Worm (Caenorhabditis elegans): ENCODE data around the gene F59C12.3.

Gene F59C12.3

DNA sequence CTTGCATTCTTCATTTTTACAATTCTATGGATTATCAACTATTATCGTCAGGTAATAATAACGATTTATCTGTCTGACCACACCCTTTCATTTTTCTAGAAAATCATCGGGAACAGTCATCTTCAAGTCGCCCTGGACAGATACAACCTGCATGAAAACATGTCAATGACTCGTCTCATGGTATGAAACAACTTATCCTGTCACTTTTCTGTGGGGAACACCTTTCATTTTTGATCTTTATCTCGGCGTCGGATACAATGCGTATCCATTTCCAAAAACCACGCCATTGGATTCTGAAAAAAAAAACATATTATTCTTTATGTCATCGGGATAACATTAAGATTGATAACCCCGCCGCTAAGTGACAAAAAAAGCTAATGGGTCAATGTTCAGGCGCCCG is 48.4 kb downstream of the F59C12.3 start:
- TF ChIP-seq scrt-1 (GFP tag; IDR thresholded peaks at IDR 0.05) (no peak), ceh-36 (tag; optimal IDR thresholded peaks at IDR 0.05) (no peak), ceh-13 (GFP tag; optimal IDR thresholded peaks at IDR 0.05) (no peak), tbx-37 (GFP tag; conservative IDR thresholded peaks at IDR 0.05) (no peak), ama-1 (optimal IDR thresholded peaks at IDR 0.05) (no peak), tbx-11 (GFP tag; IDR thresholded peaks at IDR 0.05) (no peak), B0310.2 (tag; optimal IDR thresholded peaks at IDR 0.05) (no peak), hmg-4 (GFP tag; optimal IDR thresholded peaks at IDR 0.05) (no peak), aly-1 (tag; optimal IDR thresholded peaks at IDR 0.05) (no peak), sea-1 (GFP tag; conservative IDR thresholded peaks at IDR 0.05) (no peak), pes-1 (GFP tag; IDR thresholded peaks at IDR 0.05) (no peak), flt-1 (GFP tag; IDR thresholded peaks at IDR 0.05) (no peak), tra-4 (tag; optimal IDR thresholded peaks at IDR 0.05) (no peak), hmbx-1 (tag; optimal IDR thresholded peaks at IDR 0.05) (no peak), hnd-1 (tag; optimal IDR thresholded peaks at IDR 0.05) (no peak), F13C5.2 (tag; optimal IDR thresholded peaks at IDR 0.05) (no peak), ets-7 (tag; optimal IDR thresholded peaks at IDR 0.05) (no peak)

DNA sequence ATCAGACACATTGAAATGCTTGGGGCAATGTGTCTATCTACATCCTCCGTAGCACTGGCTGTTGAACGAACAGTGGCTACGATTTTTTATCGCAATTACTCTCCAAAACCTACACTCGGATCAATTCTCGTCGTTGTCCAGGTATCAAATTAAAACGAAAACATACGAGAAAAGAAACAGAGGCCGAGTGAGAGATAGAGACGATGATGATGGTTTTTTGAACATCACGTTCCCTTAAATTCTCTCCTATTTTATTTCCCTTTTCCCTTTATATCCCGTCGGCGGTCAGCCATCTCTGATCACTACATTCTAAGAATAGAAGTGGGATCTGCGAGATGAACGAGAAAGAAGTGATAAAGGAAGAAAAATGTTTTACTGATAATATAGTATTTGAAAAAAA is 49.9 kb downstream of the F59C12.3 start:
- no peak for TF ChIP-seq sea-1 (GFP tag; conservative IDR thresholded peaks at IDR 0.05)
- TF ChIP-seq pes-1 (GFP tag; IDR thresholded peaks at IDR 0.05), result no peak
- TF ChIP-seq tbx-37 (GFP tag; conservative IDR thresholded peaks at IDR 0.05), result no peak
- no peak for TF ChIP-seq hmbx-1 (tag; optimal IDR thresholded peaks at IDR 0.05)

DNA sequence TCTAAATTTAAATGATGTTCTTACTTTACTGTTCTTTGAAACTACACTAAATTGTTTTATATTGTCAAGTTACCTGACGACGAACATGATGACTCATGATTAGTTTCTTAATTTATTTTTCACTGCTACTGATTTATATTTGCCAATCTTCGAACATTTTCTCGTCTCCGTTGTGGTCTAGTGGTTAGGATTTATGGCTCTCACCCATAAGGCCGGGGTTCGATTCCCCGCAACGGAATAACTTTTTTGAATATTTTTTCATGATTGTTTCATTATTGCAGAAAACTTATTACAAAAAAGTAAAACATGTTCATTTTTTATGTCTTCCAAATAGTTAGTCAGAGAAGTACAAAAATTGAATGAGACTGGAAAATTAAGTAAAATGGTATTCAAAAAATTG is 50.5 kb downstream of the F59C12.3 start:
- TF ChIP-seq pes-1 (GFP tag; IDR thresholded peaks at IDR 0.05), result peak; percentile 75; the same call in 1 of the 2 replicates
- TF ChIP-seq hmg-4 (GFP tag; optimal IDR thresholded peaks at IDR 0.05), result no peak
- peak; percentile 63 for TF ChIP-seq tbx-37 (GFP tag; conservative IDR thresholded peaks at IDR 0.05)
- 0 out of 2 replicates have a peak, but pooled peaks have one; percentile 25 for TF ChIP-seq flt-1 (GFP tag; IDR thresholded peaks at IDR 0.05)
- no peak for TF ChIP-seq aly-1 (tag; optimal IDR thresholded peaks at IDR 0.05)
- TF ChIP-seq F13C5.2 (tag; optimal IDR thresholded peaks at IDR 0.05), result no peak

DNA sequence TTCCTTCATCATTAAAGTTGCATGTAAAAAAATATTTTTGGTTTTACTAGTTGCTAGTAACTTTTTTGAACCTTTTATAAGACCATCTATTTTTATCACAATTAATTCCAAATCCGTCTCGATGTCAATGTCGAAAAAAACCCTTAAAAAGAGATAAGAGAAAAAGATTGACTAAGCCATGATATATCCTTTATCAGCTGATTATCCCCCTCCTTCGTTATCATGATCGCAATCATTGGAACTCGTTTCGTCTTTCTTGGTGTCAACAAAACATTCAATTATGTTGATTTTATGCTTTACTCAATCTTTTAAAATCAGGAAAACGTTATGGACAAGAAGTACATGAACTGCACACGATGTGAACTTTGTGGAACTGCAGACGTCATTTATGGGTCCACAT is 51.2 kb downstream of the F59C12.3 start, which contains the start of gene K08B5.1:
Gene K08B5.1 (plus strand): TSS at position 318 of the 400 bp plus-strand sequence.
- no peak for TF ChIP-seq hmg-4 (GFP tag; optimal IDR thresholded peaks at IDR 0.05)
- TF ChIP-seq F13C5.2 (tag; optimal IDR thresholded peaks at IDR 0.05), result no peak
- TF ChIP-seq ceh-13 (GFP tag; optimal IDR thresholded peaks at IDR 0.05), result no peak
- no peak for TF ChIP-seq sea-1 (GFP tag; conservative IDR thresholded peaks at IDR 0.05)
- no peak for TF ChIP-seq aly-1 (tag; optimal IDR thresholded peaks at IDR 0.05)

DNA sequence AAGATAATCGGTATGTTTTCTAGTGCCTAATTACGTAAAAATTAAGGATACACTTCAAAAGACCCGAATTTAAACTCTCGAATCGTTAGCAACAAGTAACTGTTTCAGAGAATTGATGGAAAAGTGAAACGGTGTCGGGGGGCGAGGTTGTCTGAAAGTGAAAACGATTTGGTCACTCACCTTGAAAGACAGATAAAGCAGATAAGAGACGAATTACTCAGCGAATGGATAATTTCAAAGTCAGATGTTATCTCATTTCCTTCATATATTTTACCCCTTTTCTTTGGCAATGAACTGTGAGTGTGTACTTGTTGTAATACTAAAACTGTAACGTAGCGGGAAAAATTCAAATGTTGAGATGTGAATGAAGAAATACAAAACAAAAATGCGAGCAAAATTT is 53.6 kb downstream of the F59C12.3 start:
- TF ChIP-seq hmbx-1 (tag; optimal IDR thresholded peaks at IDR 0.05) (no peak), ets-7 (tag; optimal IDR thresholded peaks at IDR 0.05) (no peak)

DNA sequence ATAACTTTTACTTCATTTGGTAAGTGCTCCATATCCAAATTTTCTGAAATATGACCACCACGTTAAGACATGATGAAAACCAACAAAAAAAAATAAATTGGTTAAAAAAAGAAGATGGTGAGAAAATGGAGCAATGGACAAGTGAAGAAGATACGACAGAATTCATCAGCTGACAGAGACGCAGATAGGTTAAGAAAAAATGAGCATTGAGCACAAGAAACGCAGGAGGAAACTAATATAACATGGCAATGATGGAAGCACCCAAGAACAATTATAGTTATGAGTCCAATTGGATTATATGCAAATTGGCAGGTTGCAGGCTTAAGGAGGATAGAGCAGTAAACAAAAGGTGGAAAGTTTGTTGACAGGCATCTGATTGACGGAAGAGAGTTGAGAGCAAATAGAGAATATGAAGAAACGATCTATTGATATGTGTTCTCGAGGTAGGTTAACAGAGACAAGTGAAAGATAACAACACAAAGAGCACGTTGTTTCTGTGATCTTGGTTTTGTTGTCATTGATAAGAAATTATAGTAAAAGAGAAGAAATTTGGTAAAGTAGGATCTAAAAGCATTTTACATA is 55.4 kb downstream of the F59C12.3 start, which contains the start of gene K08B5.2:
Gene K08B5.2 (minus strand): TSS at position 43 of the 582 bp plus-strand sequence.
- TF ChIP-seq scrt-1 (GFP tag; IDR thresholded peaks at IDR 0.05) (no peak), flt-1 (GFP tag; IDR thresholded peaks at IDR 0.05) (no peak), ama-1 (optimal IDR thresholded peaks at IDR 0.05) (no peak), hmg-4 (GFP tag; optimal IDR thresholded peaks at IDR 0.05) (no peak), tbx-37 (GFP tag; conservative IDR thresholded peaks at IDR 0.05) (no peak), ets-7 (tag; optimal IDR thresholded peaks at IDR 0.05) (no peak), sea-1 (GFP tag; conservative IDR thresholded peaks at IDR 0.05) (no peak), tbx-11 (GFP tag; IDR thresholded peaks at IDR 0.05) (no peak), tra-4 (tag; optimal IDR thresholded peaks at IDR 0.05) (no peak), ceh-13 (GFP tag; optimal IDR thresholded peaks at IDR 0.05) (no peak), ceh-36 (tag; optimal IDR thresholded peaks at IDR 0.05) (no peak), aly-1 (tag; optimal IDR thresholded peaks at IDR 0.05) (no peak)

All from whole organism, early embryonic.